Fruit fly (Drosophila melanogaster) whole organism, adult: ENCODE results near the gene CG11815.

Experiments
- CG11617 ChIP-seq: fragments of 200-800 bp; sonication (Bioruptor generic); optimal IDR thresholded peaks from 2 replicates; lab custom pipeline; 2017; ENCODE audit warnings: mild to moderate bottlenecking, missing biosample characterization, missing genetic modification reagents, missing genetic modification characterization
- CG12768 ChIP-seq: fragments of 200-800 bp; sonication (Bioruptor generic); optimal IDR thresholded peaks from 2 replicates; lab custom pipeline; 2017; ENCODE audit warnings: missing biosample characterization, missing genetic modification characterization, mild to moderate bottlenecking, moderate library complexity, missing genetic modification reagents
- CG14711 ChIP-seq: fragments of 200-800 bp; sonication (Bioruptor generic); optimal IDR thresholded peaks from 2 replicates; lab custom pipeline; 2018; ENCODE audit warnings: missing biosample characterization, mild to moderate bottlenecking, missing genetic modification characterization, moderate library complexity
- CG1620 ChIP-seq: fragments of 200-800 bp; sonication (Bioruptor generic); optimal IDR thresholded peaks from 2 replicates; lab custom pipeline; 2016; ENCODE audit warnings: missing biosample characterization, missing genetic modification characterization
- CG33017 ChIP-seq: fragments of 200-800 bp; sonication (Bioruptor generic); optimal IDR thresholded peaks from 2 replicates; lab custom pipeline; 2018; ENCODE audit warnings: missing biosample characterization, mild to moderate bottlenecking, missing genetic modification characterization, moderate library complexity
- CG5204 ChIP-seq: fragments of 200-800 bp; sonication (Bioruptor generic); optimal IDR thresholded peaks from 2 replicates; lab custom pipeline; 2016; ENCODE audit warnings: missing biosample characterization, missing genetic modification characterization
- CG7045 ChIP-seq: fragments of 200-800 bp; sonication (Bioruptor generic); optimal IDR thresholded peaks from 2 replicates; lab custom pipeline; 2017; ENCODE audit warnings: missing biosample characterization, mild to moderate bottlenecking, missing genetic modification characterization
- CG7101 ChIP-seq: fragments of 200-800 bp; sonication (Bioruptor generic); optimal IDR thresholded peaks from 2 replicates; lab custom pipeline; 2018; ENCODE audit warnings: missing biosample characterization, mild to moderate bottlenecking, missing genetic modification characterization, moderate library complexity
- Clk ChIP-seq: fragments of 200-800 bp; sonication (Bioruptor generic); optimal IDR thresholded peaks from 2 replicates; lab custom pipeline; 2017; ENCODE audit warnings: missing biosample characterization, missing genetic modification characterization
- Mnt ChIP-seq: fragments of 200-800 bp; sonication (Bioruptor generic); optimal IDR thresholded peaks from 2 replicates; lab custom pipeline; 2016; ENCODE audit warnings: missing biosample characterization, mild to moderate bottlenecking, missing genetic modification characterization
- kay ChIP-seq: fragments of 200-800 bp; sonication (Bioruptor generic); peaks from one replicate; lab custom pipeline; 2016; ENCODE audit warnings: missing biosample characterization, missing genetic modification characterization, borderline replicate concordance
- pad ChIP-seq: fragments of 200-800 bp; sonication (Bioruptor generic); optimal IDR thresholded peaks from 3 replicates; lab custom pipeline; 2017; ENCODE audit warnings: missing biosample characterization, missing genetic modification characterization, mild to moderate bottlenecking, moderate library complexity, missing genetic modification reagents
- toe ChIP-seq: fragments of 200-800 bp; sonication (Bioruptor generic); optimal IDR thresholded peaks from 2 replicates; lab custom pipeline; 2016; ENCODE audit warnings: missing biosample characterization, missing genetic modification characterization

Gene CG11815

dm6 chr3L:1920943-1921342 is 50.1 kb downstream of the CG11815 start, which contains the start of gene Dbx:
Gene Dbx, plus strand, starts transcription at chr3L:1921307.
- TF ChIP-seq CG33017 (no peak), CG11617 (no peak), Mnt (no peak), CG7101 (tag; lab: Kevin White, UChicago) (no peak), CG5204 (no peak), CG7045 (GFP tag; lab: Kevin White, UChicago) (no peak), pad (GFP tag; lab: Kevin White, UChicago) (no peak), CG12768 (no peak), CG1620 (GFP tag; lab: Kevin White, UChicago) (no peak), toe (GFP tag; lab: Kevin White, UChicago) (no peak), CG14711 (tag; lab: Kevin White, UChicago) (no peak), kay (GFP tag; lab: Kevin White, UChicago) (no peak), Clk (GFP tag; lab: Kevin White, UChicago) (no peak)
